Worm (Caenorhabditis elegans): ENCODE data around the gene Y73C8B.5.

- TF ChIP-seq ama-1 (optimal IDR thresholded peaks at IDR 0.05), result no peak
- no peak for TF ChIP-seq aly-1 (tag; optimal IDR thresholded peaks at IDR 0.05)
- no peak for TF ChIP-seq B0310.2 (tag; optimal IDR thresholded peaks at IDR 0.05)
- TF ChIP-seq tra-4 (tag; optimal IDR thresholded peaks at IDR 0.05), result no peak
- no peak for TF ChIP-seq scrt-1 (GFP tag; IDR thresholded peaks at IDR 0.05)
- TF ChIP-seq sea-1 (GFP tag; conservative IDR thresholded peaks at IDR 0.05), result no peak
- no peak for TF ChIP-seq F13C5.2 (tag; optimal IDR thresholded peaks at IDR 0.05)
- TF ChIP-seq pes-1 (GFP tag; IDR thresholded peaks at IDR 0.05), result no peak
- TF ChIP-seq hmg-4 (GFP tag; optimal IDR thresholded peaks at IDR 0.05), result no peak
- no peak for TF ChIP-seq flt-1 (GFP tag; IDR thresholded peaks at IDR 0.05)
Observed at ce11 chrV:3227373-3227772, 30.3 kb downstream of the Y73C8B.5 start, which contains the start of gene K08D9.2.
